Worm (Caenorhabditis elegans) whole organism, L1 larva: ENCODE data around the gene algn-12.
"Not testable (repeated sequence)": the region's sequence is repeated elsewhere in the genome, so short reads cannot be mapped to it uniquely, and the experiment has no call there.

ENCODE experiments used
- alr-1 ChIP-seq: fragments of 200-800 bp; sonication (Bioruptor generic); optimal IDR thresholded peaks from 2 replicates; lab custom pipeline; 2018; ENCODE audit warnings: borderline replicate concordance, mild to moderate bottlenecking, missing genetic modification characterization, missing compliant biosample characterization
- aly-2 ChIP-seq: fragments of 150-350 bp; optimal IDR thresholded peaks from 2 replicates; lab custom pipeline; 2014; ENCODE audit warnings: missing biosample characterization, missing genetic modification characterization
- fkh-10 ChIP-seq: sonication (generic microtip); optimal IDR thresholded peaks from 2 replicates; lab custom pipeline; 2017; ENCODE audit warnings: missing biosample characterization, missing genetic modification reagents, missing genetic modification characterization

ce11 chrV:8014710-8015314 is 20.1 kb upstream of the algn-12 start:
- TF ChIP-seq aly-2; fkh-10; alr-1 (tag; lab: Kevin White, UChicago): not testable (repeated sequence)
